Fruit fly (Drosophila melanogaster) whole organism, prepupa: ENCODE measurements around the gene CG15773.

Experiments
- Blimp-1 ChIP-seq: fragments of 200-800 bp; sonication (Bioruptor generic); optimal IDR thresholded peaks from 3 replicates; lab custom pipeline; 2017; ENCODE audit warnings: missing biosample characterization, missing genetic modification characterization, mild to moderate bottlenecking, moderate library complexity, missing genetic modification reagents
- CG10631 ChIP-seq: fragments of 200-800 bp; sonication (Bioruptor generic); optimal IDR thresholded peaks from 2 replicates; lab custom pipeline; 2016; ENCODE audit warnings: missing biosample characterization, missing genetic modification characterization
- CG10669 ChIP-seq: fragments of 200-800 bp; sonication (Bioruptor generic); optimal IDR thresholded peaks from 3 replicates; lab custom pipeline; 2018; ENCODE audit warnings: missing biosample characterization, mild to moderate bottlenecking, missing genetic modification characterization, moderate library complexity
- CG11294 ChIP-seq: fragments of 200-800 bp; sonication (Bioruptor generic); IDR thresholded peaks from 2 replicates; pipeline ENCODE4 v1.3.6; 2022; ENCODE audit warnings: missing biosample characterization, missing genetic modification characterization
- CG11762 ChIP-seq: fragments of 200-800 bp; sonication (Bioruptor generic); optimal IDR thresholded peaks from 3 replicates; lab custom pipeline; 2016; ENCODE audit warnings: missing biosample characterization, missing genetic modification characterization; ENCODE audit not compliant: insufficient read depth
- CG11902 ChIP-seq: fragments of 200-800 bp; sonication (Bioruptor generic); optimal IDR thresholded peaks from 3 replicates; lab custom pipeline; 2016; ENCODE audit warnings: missing biosample characterization, missing genetic modification characterization
- CG15336 ChIP-seq: fragments of 200-800 bp; sonication (Bioruptor generic); IDR thresholded peaks from 2 replicates; pipeline ENCODE4 v1.3.6; 2022; ENCODE audit warnings: missing biosample characterization, missing genetic modification characterization
- CG1621 ChIP-seq: fragments of 200-800 bp; sonication (Bioruptor generic); optimal IDR thresholded peaks from 3 replicates; lab custom pipeline; 2018; ENCODE audit warnings: missing biosample characterization, mild to moderate bottlenecking, missing genetic modification characterization
- CG16779 ChIP-seq: fragments of 200-800 bp; sonication (Bioruptor generic); optimal IDR thresholded peaks from 3 replicates; lab custom pipeline; 2017; ENCODE audit warnings: missing biosample characterization, mild to moderate bottlenecking, missing genetic modification characterization
- CG32006 ChIP-seq: fragments of 200-800 bp; sonication (Bioruptor generic); optimal IDR thresholded peaks from 3 replicates; lab custom pipeline; 2017; ENCODE audit warnings: missing biosample characterization, mild to moderate bottlenecking, missing genetic modification characterization
- CG34406 ChIP-seq: fragments of 200-800 bp; sonication (Bioruptor generic); optimal IDR thresholded peaks from 3 replicates; lab custom pipeline; 2016; ENCODE audit warnings: missing biosample characterization, missing genetic modification characterization
- CG4318 ChIP-seq: fragments of 200-800 bp; sonication (Bioruptor generic); optimal IDR thresholded peaks from 3 replicates; lab custom pipeline; 2017; ENCODE audit warnings: missing biosample characterization, mild to moderate bottlenecking, missing genetic modification characterization
- CG6276 ChIP-seq: fragments of 200-800 bp; sonication (Bioruptor generic); optimal IDR thresholded peaks from 2 replicates; lab custom pipeline; 2017; ENCODE audit warnings: missing biosample characterization, mild to moderate bottlenecking, missing genetic modification characterization
- CG6808 ChIP-seq: fragments of 200-800 bp; sonication (Bioruptor generic); optimal IDR thresholded peaks from 3 replicates; lab custom pipeline; 2017; ENCODE audit warnings: missing biosample characterization, missing genetic modification characterization, mild to moderate bottlenecking, moderate library complexity, missing genetic modification reagents
- CG6854 ChIP-seq: fragments of 200-800 bp; sonication (Bioruptor generic); optimal IDR thresholded peaks from 2 replicates; lab custom pipeline; 2017; ENCODE audit warnings: missing biosample characterization, mild to moderate bottlenecking, missing genetic modification characterization
- CG7368 ChIP-seq: fragments of 200-800 bp; sonication (Bioruptor generic); optimal IDR thresholded peaks from 3 replicates; lab custom pipeline; 2016; ENCODE audit warnings: missing biosample characterization, missing genetic modification characterization
- CG8119 ChIP-seq: fragments of 200-800 bp; sonication (Bioruptor generic); IDR thresholded peaks from 3 replicates; pipeline ENCODE4 v1.3.6; 2022; ENCODE audit warnings: missing biosample characterization, missing genetic modification characterization
- CG8632 ChIP-seq: fragments of 200-800 bp; sonication (Bioruptor generic); optimal IDR thresholded peaks from 3 replicates; lab custom pipeline; 2016; ENCODE audit warnings: missing biosample characterization, missing genetic modification characterization
- CG9139 ChIP-seq: fragments of 200-800 bp; sonication (Bioruptor generic); optimal IDR thresholded peaks from 3 replicates; lab custom pipeline; 2017; ENCODE audit warnings: missing biosample characterization, mild to moderate bottlenecking, missing genetic modification characterization
- Eip75B ChIP-seq: fragments of 200-800 bp; sonication (Bioruptor generic); optimal IDR thresholded peaks from 3 replicates; lab custom pipeline; 2016; ENCODE audit warnings: missing biosample characterization, missing genetic modification characterization
- Eip78C ChIP-seq: fragments of 200-800 bp; sonication (Bioruptor generic); peaks from one replicate; lab custom pipeline; 2016; ENCODE audit warnings: missing biosample characterization, missing genetic modification characterization
- Ets21C ChIP-seq: fragments of 200-800 bp; sonication (Bioruptor generic); optimal IDR thresholded peaks from 3 replicates; lab custom pipeline; 2016; ENCODE audit warnings: missing biosample characterization, missing genetic modification characterization
- Hr38 ChIP-seq: sonication (Bioruptor generic); optimal IDR thresholded peaks from 2 replicates; lab custom pipeline; 2016; ENCODE audit warnings: missing biosample characterization, missing genetic modification characterization
- Met ChIP-seq: fragments of 200-800 bp; sonication (Bioruptor generic); optimal IDR thresholded peaks from 3 replicates; lab custom pipeline; 2016; ENCODE audit warnings: missing biosample characterization, missing genetic modification characterization
- OdsH ChIP-seq: fragments of 200-800 bp; sonication (Bioruptor generic); optimal IDR thresholded peaks from 3 replicates; lab custom pipeline; 2016; ENCODE audit warnings: missing biosample characterization, missing genetic modification characterization
- Smox ChIP-seq: fragments of 200-800 bp; sonication (Bioruptor generic); optimal IDR thresholded peaks from 3 replicates; lab custom pipeline; 2016; ENCODE audit warnings: missing biosample characterization, missing genetic modification characterization
- Sox102F ChIP-seq: fragments of 200-800 bp; sonication (Bioruptor generic); optimal IDR thresholded peaks from 2 replicates; lab custom pipeline; 2016; ENCODE audit warnings: missing biosample characterization, mild to moderate bottlenecking, missing genetic modification characterization
- Sox15 ChIP-seq: fragments of 200-800 bp; sonication (Bioruptor generic); optimal IDR thresholded peaks from 3 replicates; lab custom pipeline; 2016; ENCODE audit warnings: missing biosample characterization, missing genetic modification characterization
- achi ChIP-seq: fragments of 200-800 bp; sonication (Bioruptor generic); optimal IDR thresholded peaks from 3 replicates; lab custom pipeline; 2016; ENCODE audit warnings: missing biosample characterization, missing genetic modification characterization
- acj6 ChIP-seq: fragments of 200-800 bp; sonication (Bioruptor generic); optimal IDR thresholded peaks from 3 replicates; lab custom pipeline; 2016; ENCODE audit warnings: missing biosample characterization, missing genetic modification characterization
- cyc ChIP-seq: fragments of 200-800 bp; sonication (Bioruptor generic); optimal IDR thresholded peaks from 3 replicates; lab custom pipeline; 2016; ENCODE audit warnings: missing biosample characterization, missing genetic modification characterization
- dac ChIP-seq: fragments of 200-800 bp; sonication (Bioruptor generic); optimal IDR thresholded peaks from 2 replicates; lab custom pipeline; 2017; ENCODE audit warnings: missing biosample characterization, mild to moderate bottlenecking, missing genetic modification characterization
- dsx ChIP-seq: fragments of 200-800 bp; optimal IDR thresholded peaks from 3 replicates; lab custom pipeline; 2019; ENCODE audit warnings: missing biosample characterization, mild to moderate bottlenecking, missing genetic modification characterization, moderate library complexity; ENCODE audit not compliant: poor library complexity, severe bottlenecking
- eg ChIP-seq: fragments of 200-800 bp; sonication (Bioruptor generic); IDR thresholded peaks from 3 replicates; pipeline ENCODE4 v1.3.6; 2022; ENCODE audit warnings: missing biosample characterization, missing genetic modification characterization
- esn ChIP-seq: fragments of 200-800 bp; sonication (Bioruptor generic); optimal IDR thresholded peaks from 2 replicates; lab custom pipeline; 2016; ENCODE audit warnings: missing biosample characterization, mild to moderate bottlenecking, missing genetic modification characterization, moderate library complexity
- fd59A ChIP-seq: fragments of 200-800 bp; sonication (Bioruptor generic); optimal IDR thresholded peaks from 2 replicates; lab custom pipeline; 2017; ENCODE audit warnings: missing biosample characterization, mild to moderate bottlenecking, missing genetic modification characterization, missing genetic modification reagents
- fd85E ChIP-seq: fragments of 200-800 bp; sonication (Bioruptor generic); optimal IDR thresholded peaks from 3 replicates; lab custom pipeline; 2016; ENCODE audit warnings: missing biosample characterization, missing genetic modification characterization
- fkh ChIP-seq: fragments of 200-800 bp; sonication (Bioruptor generic); optimal IDR thresholded peaks from 3 replicates; lab custom pipeline; 2017; ENCODE audit warnings: missing biosample characterization, mild to moderate bottlenecking, missing genetic modification characterization, moderate library complexity
- net ChIP-seq: fragments of 200-800 bp; sonication (Bioruptor generic); optimal IDR thresholded peaks from 3 replicates; lab custom pipeline; 2016; ENCODE audit warnings: missing biosample characterization, missing genetic modification characterization
- pdm3 ChIP-seq: fragments of 200-800 bp; sonication (Bioruptor generic); optimal IDR thresholded peaks from 3 replicates; lab custom pipeline; 2016; ENCODE audit warnings: missing biosample characterization, missing genetic modification characterization
- salr ChIP-seq, 2 experiments: fragments of 200-800 bp; sonication (Bioruptor generic); optimal IDR thresholded peaks; 3 replicates each; lab custom pipeline; 2016 to 2018; ENCODE audit warnings: missing biosample characterization in 2 of 2, missing genetic modification characterization in 2 of 2, mild to moderate bottlenecking in 1 of 2
- spab ChIP-seq: fragments of 200-800 bp; sonication (Bioruptor generic); optimal IDR thresholded peaks from 2 replicates; lab custom pipeline; 2017; ENCODE audit warnings: missing biosample characterization, mild to moderate bottlenecking, missing genetic modification characterization, missing genetic modification reagents
- topi ChIP-seq: fragments of 200-800 bp; sonication (Bioruptor generic); optimal IDR thresholded peaks from 3 replicates; lab custom pipeline; 2016; ENCODE audit warnings: missing biosample characterization, missing genetic modification characterization
- vri ChIP-seq: fragments of 200-800 bp; sonication (Bioruptor generic); optimal IDR thresholded peaks from 3 replicates; lab custom pipeline; 2016; ENCODE audit warnings: missing biosample characterization, mild to moderate bottlenecking, missing genetic modification characterization

Gene CG15773

dm6 chrX:5732440-5732839 lies at the start of gene CG15773:
TSS of gene CG15773 (plus strand) at chrX:5732740.
- TF ChIP-seq achi (GFP tag; lab: Kevin White, UChicago) (no peak), net (GFP tag; lab: Kevin White, UChicago) (no peak), Blimp-1 (no peak), Met (no peak), Eip75B (GFP tag; lab: Kevin White, UChicago) (no peak), Eip78C (no peak), Ets21C (no peak), CG10669 (no peak), CG15336 (no peak), Hr38 (GFP tag; lab: Kevin White, UChicago) (no peak), CG1621 (no peak), CG6276 (GFP tag; lab: Kevin White, UChicago) (no peak), cyc (no peak), CG4318 (no peak), spab (GFP tag; lab: Kevin White, UChicago) (no peak), eg (no peak), Sox102F (GFP tag; lab: Kevin White, UChicago) (no peak)

dm6 chrX:5682940-5683339 lies 49.6 kb upstream of the CG15773 start, which contains the start of gene CG42449:
TSS of gene CG42449 (plus strand) at chrX:5683240.
- TF ChIP-seq CG11294 (GFP tag; lab: Robert Waterston, UW) (no peak), CG10631 (no peak), CG4318 (no peak), Eip78C (no peak), cyc (no peak), fd85E (GFP tag; lab: Kevin White, UChicago) (no peak), vri (no peak)
- TF ChIP-seq, all 60 proteins: peak for 0

- TF ChIP-seq CG6808 (GFP tag; lab: Kevin White, UChicago) (no peak), OdsH (no peak), Eip75B (GFP tag; lab: Kevin White, UChicago) (no peak), pdm3 (GFP tag; lab: Kevin White, UChicago) (peak; percentile 49), esn (GFP tag; lab: Kevin White, UChicago) (peak; percentile 61), dac (no peak), CG11902 (GFP tag; lab: Kevin White, UChicago) (no peak), CG1621 (no peak), Blimp-1 (no peak), CG10669 (no peak), CG8632 (no peak), Met (no peak), Eip78C (peak; percentile 70), fkh (GFP tag; lab: Kevin White, UChicago) (no peak), CG6854 (GFP tag; lab: Kevin White, UChicago) (no peak), CG8119 (no peak), Smox (no peak), CG4318 (no peak), Ets21C (peak; percentile 30), CG11294 (GFP tag; lab: Robert Waterston, UW) (no peak), Hr38 (GFP tag; lab: Kevin White, UChicago) (no peak), salr (GFP tag; optimal IDR thresholded peaks at IDR 0.05; lab: Kevin White, UChicago) (no peak), CG16779 (tag; lab: Kevin White, UChicago) (no peak), acj6 (GFP tag; lab: Kevin White, UChicago) (peak; percentile 42), fd59A (GFP tag; lab: Kevin White, UChicago) (no peak), dsx (no peak), CG11762 (no peak), CG7368 (GFP tag; lab: Kevin White, UChicago) (no peak), eg (0 out of 3 replicates have a peak, but pooled peaks have one; percentile 4), Sox15 (GFP tag; lab: Kevin White, UChicago) (no peak), CG15336 (no peak), net (GFP tag; lab: Kevin White, UChicago) (no peak), cyc (peak; percentile 13), topi (GFP tag; lab: Kevin White, UChicago) (no peak), CG32006 (GFP tag; lab: Kevin White, UChicago) (peak; percentile 35), achi (GFP tag; lab: Kevin White, UChicago) (no peak), CG6276 (GFP tag; lab: Kevin White, UChicago) (no peak), CG9139 (GFP tag; lab: Kevin White, UChicago) (no peak), spab (GFP tag; lab: Kevin White, UChicago) (no peak), Sox102F (GFP tag; lab: Kevin White, UChicago) (no peak), CG34406 (GFP tag; lab: Kevin White, UChicago) (peak; percentile 15)
These were observed 42.9 kb upstream of the CG15773 start, which contains the start of the genes PGAP1 and cv for dm6 chrX:5689417-5690215. TSS of gene PGAP1 (minus strand) at chrX:5689473. TSS of gene cv (plus strand) at chrX:5690002.
